Fruit fly (Drosophila melanogaster) whole organism, embryonic: ENCODE results near the gene ple.

Experiments
- BEAF-32 ChIP-seq: fragments of 200-800 bp; sonication (Bioruptor generic); optimal IDR thresholded peaks from 3 replicates; lab custom pipeline; 2017; ENCODE audit warnings: missing biosample characterization, missing genetic modification characterization, mild to moderate bottlenecking, moderate library complexity, missing genetic modification reagents
- CG10543 ChIP-seq: fragments of 200-800 bp; sonication (Bioruptor generic); optimal IDR thresholded peaks from 3 replicates; lab custom pipeline; 2017; ENCODE audit warnings: missing biosample characterization, mild to moderate bottlenecking, missing genetic modification characterization, moderate library complexity
- CG10959 ChIP-seq: fragments of 200-800 bp; sonication (Bioruptor generic); IDR thresholded peaks from 2 replicates; pipeline ENCODE4 v1.3.6; 2022; ENCODE audit warnings: missing biosample characterization, missing genetic modification characterization
- CG11456 ChIP-seq: fragments of 200-800 bp; sonication (Bioruptor generic); IDR thresholded peaks from 3 replicates; pipeline ENCODE4 v1.3.6; 2022; ENCODE audit warnings: missing biosample characterization, missing genetic modification characterization
- CG11504 ChIP-seq: fragments of 200-800 bp; sonication (Bioruptor generic); optimal IDR thresholded peaks from 3 replicates; lab custom pipeline; 2019; ENCODE audit warnings: missing biosample characterization, mild to moderate bottlenecking, missing genetic modification characterization, moderate library complexity
- CG12219 ChIP-seq: fragments of 200-800 bp; sonication (Bioruptor generic); optimal IDR thresholded peaks from 3 replicates; lab custom pipeline; 2018; ENCODE audit warnings: missing biosample characterization, mild to moderate bottlenecking, missing genetic modification characterization
- CG14014 ChIP-seq: fragments of 200-800 bp; sonication (Bioruptor generic); IDR thresholded peaks from 2 replicates; pipeline ENCODE4 v1.3.6; 2022; ENCODE audit warnings: missing biosample characterization, missing genetic modification characterization
- CG14441 ChIP-seq: fragments of 200-800 bp; sonication (Bioruptor generic); IDR thresholded peaks from 2 replicates; pipeline ENCODE4 v1.3.6; 2022; ENCODE audit warnings: missing biosample characterization, missing genetic modification characterization
- CG1602 ChIP-seq: fragments of 200-800 bp; sonication (Bioruptor generic); optimal IDR thresholded peaks from 3 replicates; lab custom pipeline; 2016; ENCODE audit warnings: missing biosample characterization, missing genetic modification characterization
- CG1647 ChIP-seq: fragments of 200-800 bp; sonication (Bioruptor generic); optimal IDR thresholded peaks from 3 replicates; lab custom pipeline; 2016; ENCODE audit warnings: missing biosample characterization, missing genetic modification characterization
- CG16863 ChIP-seq: fragments of 200-800 bp; sonication (Bioruptor generic); optimal IDR thresholded peaks from 3 replicates; lab custom pipeline; 2016; ENCODE audit warnings: missing biosample characterization, missing genetic modification characterization
- CG18262 ChIP-seq: fragments of 200-800 bp; optimal IDR thresholded peaks from 3 replicates; lab custom pipeline; 2019; ENCODE audit warnings: missing biosample characterization, mild to moderate bottlenecking, missing genetic modification characterization, moderate library complexity
- CG18599 ChIP-seq: fragments of 200-800 bp; sonication (Bioruptor generic); optimal IDR thresholded peaks from 3 replicates; lab custom pipeline; 2017; ENCODE audit warnings: missing biosample characterization, missing genetic modification characterization, mild to moderate bottlenecking, moderate library complexity, missing genetic modification reagents
- CG30403 ChIP-seq: fragments of 200-800 bp; sonication (Bioruptor generic); optimal IDR thresholded peaks from 3 replicates; lab custom pipeline; 2016; ENCODE audit warnings: missing biosample characterization, missing genetic modification characterization
- CG31224 ChIP-seq: fragments of 200-800 bp; sonication (Bioruptor generic); IDR thresholded peaks from 2 replicates; pipeline ENCODE4 v1.3.6; 2022; ENCODE audit warnings: missing biosample characterization, missing genetic modification characterization
- CG31388 ChIP-seq: fragments of 200-800 bp; sonication (Bioruptor generic); optimal IDR thresholded peaks from 2 replicates; lab custom pipeline; 2016; ENCODE audit warnings: missing biosample characterization, missing genetic modification characterization
- CG3163 ChIP-seq: fragments of 200-800 bp; sonication (Bioruptor generic); optimal IDR thresholded peaks from 3 replicates; lab custom pipeline; 2016; ENCODE audit warnings: missing biosample characterization, missing genetic modification characterization
- CG34224 ChIP-seq: fragments of 200-800 bp; sonication (Bioruptor generic); IDR thresholded peaks from 3 replicates; pipeline ENCODE4 v1.3.6; 2022; ENCODE audit warnings: missing biosample characterization, missing genetic modification characterization; ENCODE audit not compliant: partially characterized antibody
- CG34376 ChIP-seq: fragments of 200-800 bp; sonication (Bioruptor generic); optimal IDR thresholded peaks from 2 replicates; lab custom pipeline; 2018; ENCODE audit warnings: missing biosample characterization, mild to moderate bottlenecking, missing genetic modification characterization
- CG4707 ChIP-seq: fragments of 200-800 bp; sonication (Bioruptor generic); optimal IDR thresholded peaks from 2 replicates; lab custom pipeline; 2018; ENCODE audit warnings: missing biosample characterization, mild to moderate bottlenecking, missing genetic modification characterization, moderate library complexity
- CG7357 ChIP-seq: fragments of 200-800 bp; sonication (Bioruptor generic); IDR thresholded peaks from 3 replicates; pipeline ENCODE4 v1.3.6; 2022; ENCODE audit warnings: missing biosample characterization, missing genetic modification characterization
- CG9215 ChIP-seq: fragments of 200-800 bp; sonication (Bioruptor generic); IDR thresholded peaks from 2 replicates; pipeline ENCODE4 v1.3.6; 2022; ENCODE audit warnings: missing biosample characterization, missing genetic modification characterization
- CG9727 ChIP-seq: fragments of 200-800 bp; sonication (Bioruptor generic); optimal IDR thresholded peaks from 3 replicates; lab custom pipeline; 2017; ENCODE audit warnings: missing biosample characterization, mild to moderate bottlenecking, missing genetic modification characterization
- CG9817 ChIP-seq: fragments of 200-800 bp; sonication (Bioruptor generic); optimal IDR thresholded peaks from 2 replicates; lab custom pipeline; 2018; ENCODE audit warnings: missing biosample characterization, mild to moderate bottlenecking, missing genetic modification characterization, moderate library complexity
- CTCF ChIP-seq: fragments of 200-800 bp; sonication (Bioruptor generic); optimal IDR thresholded peaks from 2 replicates; lab custom pipeline; 2017; ENCODE audit warnings: missing biosample characterization, mild to moderate bottlenecking, missing genetic modification characterization, moderate library complexity
- CrebB ChIP-seq: fragments of 200-800 bp; sonication (Bioruptor generic); optimal IDR thresholded peaks from 3 replicates; lab custom pipeline; 2018; ENCODE audit warnings: missing biosample characterization, mild to moderate bottlenecking, missing genetic modification characterization
- D ChIP-seq, 2 experiments: fragments of 200-800 bp in 1 of 2; fragments of >200 bp in 1 of 2; sonication (Bioruptor generic) in 1 of 2; optimal IDR thresholded peaks; 2 replicates in 1 of 2; 3 replicates in 1 of 2; lab custom pipeline; 2017; ENCODE audit warnings: mild to moderate bottlenecking in 1 of 2, missing biosample characterization in 1 of 2, missing genetic modification characterization in 1 of 2, missing genetic modification reagents in 1 of 2
- Ets65A ChIP-seq: fragments of 200-800 bp; sonication (Bioruptor generic); peaks from one replicate; lab custom pipeline; 2016; ENCODE audit warnings: missing biosample characterization, missing genetic modification characterization
- Ets97D ChIP-seq: fragments of 200-800 bp; sonication (Bioruptor generic); optimal IDR thresholded peaks from 3 replicates; lab custom pipeline; 2016; ENCODE audit warnings: missing biosample characterization, missing genetic modification characterization
- GATAe ChIP-seq: fragments of 200-800 bp; sonication (Bioruptor generic); conservative IDR thresholded peaks from 2 replicates; pipeline ENCODE4 v1.3.6; 2022; ENCODE audit warnings: missing biosample characterization, missing genetic modification characterization
- Gsc ChIP-seq: fragments of 200-800 bp; sonication (Bioruptor generic); IDR thresholded peaks from 2 replicates; pipeline ENCODE4 v1.3.6; 2022; ENCODE audit warnings: missing biosample characterization, missing genetic modification characterization
- H15 ChIP-seq: fragments of 200-800 bp; sonication (Bioruptor generic); IDR thresholded peaks from 3 replicates; pipeline ENCODE4 v1.3.6; 2022; ENCODE audit warnings: missing biosample characterization, missing genetic modification characterization
- Lhr ChIP-seq: fragments of 200-800 bp; sonication (Bioruptor generic); optimal IDR thresholded peaks from 3 replicates; lab custom pipeline; 2017; ENCODE audit warnings: mild to moderate bottlenecking, missing biosample characterization, missing genetic modification reagents, missing genetic modification characterization
- NC2β ChIP-seq: fragments of 200-800 bp; sonication (Bioruptor generic); optimal IDR thresholded peaks from 2 replicates; lab custom pipeline; 2016; ENCODE audit warnings: missing biosample characterization, missing genetic modification characterization
- NFAT ChIP-seq: fragments of 200-800 bp; sonication (Bioruptor generic); IDR thresholded peaks from 2 replicates; pipeline ENCODE4 v1.3.6; 2022; ENCODE audit warnings: missing biosample characterization, missing genetic modification characterization
- Oli ChIP-seq: fragments of 200-800 bp; sonication (Bioruptor generic); optimal IDR thresholded peaks from 2 replicates; lab custom pipeline; 2018; ENCODE audit warnings: missing biosample characterization, mild to moderate bottlenecking, missing genetic modification characterization, moderate library complexity
- Optix ChIP-seq: fragments of 200-800 bp; sonication (Bioruptor generic); IDR thresholded peaks from 3 replicates; pipeline ENCODE4 v1.3.6; 2022; ENCODE audit warnings: missing biosample characterization, missing genetic modification characterization
- Sry-δ ChIP-seq: fragments of 200-800 bp; sonication (Bioruptor generic); optimal IDR thresholded peaks from 2 replicates; lab custom pipeline; 2016; ENCODE audit warnings: missing biosample characterization, missing genetic modification characterization
- ato ChIP-seq: fragments of 200-800 bp; sonication (Bioruptor generic); IDR thresholded peaks from 2 replicates; pipeline ENCODE4 v1.3.6; 2022; ENCODE audit warnings: missing biosample characterization, missing genetic modification characterization; ENCODE audit not compliant: partially characterized antibody
- bsh ChIP-seq, 2 experiments: fragments of 200-800 bp; sonication (Bioruptor generic); optimal IDR thresholded peaks; 2 replicates each; lab custom pipeline; 2017 to 2018; ENCODE audit warnings: mild to moderate bottlenecking in 2 of 2, missing biosample characterization in 2 of 2, missing genetic modification characterization in 2 of 2, moderate library complexity in 1 of 2
- croc ChIP-seq: fragments of 200-800 bp; sonication (Bioruptor generic); conservative IDR thresholded peaks from 3 replicates; pipeline ENCODE4 v1.3.6; 2022; ENCODE audit warnings: missing biosample characterization, missing genetic modification characterization
- eyg ChIP-seq: fragments of 200-800 bp; sonication (Bioruptor generic); optimal IDR thresholded peaks from 3 replicates; lab custom pipeline; 2016; ENCODE audit warnings: missing biosample characterization, missing genetic modification characterization
- gem ChIP-seq: fragments of 200-800 bp; sonication (Bioruptor generic); optimal IDR thresholded peaks from 2 replicates; lab custom pipeline; 2019; ENCODE audit warnings: missing biosample characterization, mild to moderate bottlenecking, missing genetic modification characterization, moderate library complexity
- klu ChIP-seq: fragments of 200-800 bp; sonication (Bioruptor generic); IDR thresholded peaks from 2 replicates; pipeline ENCODE4 v1.3.6; 2022; ENCODE audit warnings: missing biosample characterization, missing genetic modification characterization
- lbe ChIP-seq: fragments of 200-800 bp; sonication (Bioruptor generic); optimal IDR thresholded peaks from 2 replicates; lab custom pipeline; 2016; ENCODE audit warnings: missing biosample characterization, mild to moderate bottlenecking, missing genetic modification characterization
- maf-S ChIP-seq: fragments of 200-800 bp; sonication (Bioruptor generic); optimal IDR thresholded peaks from 2 replicates; lab custom pipeline; 2016; ENCODE audit warnings: missing biosample characterization, missing genetic modification characterization
- psq ChIP-seq: fragments of 200-800 bp; sonication (Bioruptor generic); optimal IDR thresholded peaks from 2 replicates; lab custom pipeline; 2017; ENCODE audit warnings: missing biosample characterization, missing genetic modification characterization
- repo ChIP-seq: fragments of 200-800 bp; sonication (Bioruptor generic); optimal IDR thresholded peaks from 2 replicates; lab custom pipeline; 2016; ENCODE audit warnings: missing biosample characterization, missing genetic modification characterization
- sc ChIP-seq, 3 experiments: fragments of >200 bp in 2 of 3; fragments of 200-800 bp in 1 of 3; sonication (Bioruptor generic) in 1 of 3; optimal IDR thresholded peaks; 2 replicates in 2 of 3; 3 replicates in 1 of 3; lab custom pipeline; 2017; ENCODE audit warnings: mild to moderate bottlenecking in 1 of 3, missing biosample characterization in 1 of 3, missing genetic modification characterization in 1 of 3, missing genetic modification reagents in 1 of 3
- slp2 ChIP-seq: fragments of 200-800 bp; sonication (Bioruptor generic); optimal IDR thresholded peaks from 2 replicates; lab custom pipeline; 2016; ENCODE audit warnings: missing biosample characterization, missing genetic modification characterization

ple gene

DNA sequence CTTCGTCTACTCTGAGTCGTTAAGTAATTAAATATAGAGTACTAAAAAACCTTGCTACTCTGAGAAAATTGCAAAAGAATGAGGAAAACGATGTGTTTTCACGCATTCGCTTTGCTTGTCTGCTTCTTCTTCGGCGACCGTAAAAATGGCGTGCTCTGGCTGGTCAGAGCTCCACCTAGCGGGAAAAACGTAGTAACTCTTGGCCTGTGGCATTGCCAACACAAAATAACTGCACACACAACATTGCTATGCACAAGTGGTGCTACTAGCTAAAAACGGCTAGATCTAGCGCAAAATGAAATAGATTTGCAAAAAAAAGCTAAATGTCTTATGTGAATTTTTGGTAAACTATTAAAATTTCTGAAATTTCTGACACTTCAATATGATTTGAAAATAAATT lies 27.8 kb upstream of the ple start (continued):
- TF ChIP-seq Optix (GFP tag; lab: Robert Waterston, UW) (no peak), bsh (GFP tag; optimal IDR thresholded peaks at IDR 0.05; lab: Kevin White, UChicago) (peak in 1 of 2 experiments; percentile 47), CG34376 (GFP tag; lab: Kevin White, UChicago) (peak; percentile 29), slp2 (GFP tag; lab: Kevin White, UChicago) (peak; percentile 20), D (optimal IDR thresholded peaks at IDR 0.05; lab: Kevin White, UChicago) (no peak), D (GFP tag; optimal IDR thresholded peaks at IDR 0.05; lab: Kevin White, UChicago) (no peak), eyg (GFP tag; lab: Kevin White, UChicago) (no peak), gem (tag; lab: Kevin White, UChicago) (peak; percentile 65), CG10543 (GFP tag; lab: Kevin White, UChicago) (peak; percentile 42), NFAT (GFP tag; lab: Robert Waterston, UW) (peak; percentile 78), Ets65A (GFP tag; lab: Kevin White, UChicago) (peak; percentile 73), CG4707 (GFP tag; lab: Kevin White, UChicago) (no peak), CrebB (tag; lab: Kevin White, UChicago) (no peak), Lhr (GFP tag; lab: Kevin White, UChicago) (peak; percentile 55), CG31388 (no peak), Gsc (GFP tag; lab: Robert Waterston, UW) (no peak), CG31224 (GFP tag; lab: Robert Waterston, UW) (peak; percentile 38; the same call in 1 of the 2 replicates), CG10959 (no peak), klu (GFP tag; lab: Robert Waterston, UW) (peak; percentile 20; the same call in 1 of the 2 replicates), Ets97D (peak; percentile 59), CG11456 (GFP tag; lab: Robert Waterston, UW) (peak; percentile 85), CG14441 (GFP tag; lab: Robert Waterston, UW) (peak; percentile 48), CG30403 (GFP tag; lab: Kevin White, UChicago) (peak; percentile 55), CG9727 (GFP tag; lab: Kevin White, UChicago) (peak; percentile 26), CG14014 (GFP tag; lab: Robert Waterston, UW) (peak; percentile 73), repo (GFP tag; lab: Kevin White, UChicago) (peak; percentile 7), CG1647 (GFP tag; lab: Kevin White, UChicago) (no peak), CG9817 (peak; percentile 42), sc (optimal IDR thresholded peaks at IDR 0.05; lab: Kevin White, UChicago) (no peak), sc (GFP tag; optimal IDR thresholded peaks at IDR 0.05; lab: Kevin White, UChicago) (no peak), BEAF-32 (GFP tag; lab: Kevin White, UChicago) (peak; percentile 58), psq (GFP tag; lab: Kevin White, UChicago) (peak; percentile 85), CG9215 (GFP tag; lab: Robert Waterston, UW) (peak; percentile 100), GATAe (no peak), lbe (no peak), CG18262 (tag; lab: Kevin White, UChicago) (peak; percentile 35), CG12219 (no peak), croc (GFP tag; lab: Robert Waterston, UW) (no peak), H15 (GFP tag; lab: Robert Waterston, UW) (0 out of 3 replicates have a peak, but pooled peaks have one; percentile 34), CG16863 (no peak), ato (GFP tag; lab: Robert Waterston, UW) (no peak), NC2β (peak; percentile 48), CG1602 (GFP tag; lab: Kevin White, UChicago) (peak; percentile 4), CG18599 (GFP tag; lab: Kevin White, UChicago) (no peak), maf-S (GFP tag; lab: Kevin White, UChicago) (no peak), Oli (no peak), CG11504 (tag; lab: Kevin White, UChicago) (peak; percentile 61), CTCF (GFP tag; lab: Kevin White, UChicago) (peak; percentile 96), CG3163 (GFP tag; lab: Kevin White, UChicago) (peak; percentile 23), CG7357 (no peak; the same call in 2 of the 3 replicates), Sry-δ (peak; percentile 62), CG34224 (GFP tag; lab: Robert Waterston, UW) (peak; percentile 49; the same call in 2 of the 3 replicates)
